Fruit fly (Drosophila melanogaster): ENCODE data around the gene CG12268.
A peak's percentile ranks its signal among the peaks of the same experiment; 100 is the strongest.

Gene CG12268

DNA sequence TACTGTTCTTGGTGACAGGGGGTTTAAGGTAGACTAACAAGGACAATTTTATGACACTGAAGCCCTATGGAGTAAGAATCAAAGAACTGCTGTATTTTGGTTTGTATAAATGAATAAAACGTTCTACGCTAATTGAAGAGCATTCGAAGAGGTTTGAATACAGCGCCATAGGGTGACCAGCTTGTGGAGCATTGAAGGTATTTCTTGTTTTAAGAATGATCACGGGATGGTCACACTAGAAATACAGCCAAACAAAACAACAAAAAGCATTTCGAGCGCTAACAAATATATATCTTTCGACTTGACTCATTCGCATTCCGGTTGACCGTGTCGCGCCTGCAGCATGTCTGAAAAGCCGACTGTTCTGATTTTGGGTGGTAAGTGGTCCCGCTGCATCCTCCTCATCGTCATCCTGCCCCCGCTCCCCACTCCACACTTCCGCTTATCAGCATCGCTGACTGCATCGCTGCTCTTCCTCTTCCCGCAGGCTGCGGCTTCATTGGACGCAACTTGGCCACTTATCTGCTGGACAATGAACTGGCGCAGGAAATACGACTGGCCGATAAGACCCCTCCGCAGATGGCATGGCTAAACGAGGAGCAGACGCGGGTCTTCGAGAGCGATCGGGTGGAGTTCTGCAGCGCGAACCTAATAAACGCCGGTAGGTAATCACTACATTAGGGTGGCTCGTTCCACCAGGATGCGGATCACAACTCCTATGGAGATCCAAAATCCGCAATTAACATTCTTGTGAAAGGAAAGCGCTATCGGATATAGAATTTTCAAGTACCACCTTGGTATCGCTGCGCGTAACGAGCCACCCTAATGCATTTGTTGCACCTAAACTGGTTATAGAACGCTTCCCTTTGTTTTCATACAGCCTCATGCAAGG, 14.3 kb downstream of the CG12268 start, which contains the start of gene CG5854 (continued):
- TF ChIP-seq psq (GFP tag; optimal IDR thresholded peaks at IDR 0.05) (peak; percentile 40), CG11504 (tag; optimal IDR thresholded peaks at IDR 0.05) (peak; percentile 82), esg (GFP tag; conservative IDR thresholded peaks at IDR 0.05) (peak; percentile 70), HmgZ (tag; optimal IDR thresholded peaks at IDR 0.05) (peak; percentile 52), Side (GFP tag; optimal IDR thresholded peaks at IDR 0.05) (peak; percentile 73), wek (GFP tag; optimal IDR thresholded peaks at IDR 0.05) (peak; percentile 42), CG17802 (tag; optimal IDR thresholded peaks at IDR 0.05) (peak; percentile 55), CG32767 (GFP tag; IDR thresholded peaks at IDR 0.05) (0 out of 2 replicates have a peak, but pooled peaks have one; percentile 42), slbo (GFP tag; IDR thresholded peaks at IDR 0.05) (peak; percentile 65), Med (GFP tag) (peak; percentile 96), gt (GFP tag; IDR thresholded peaks at IDR 0.05) (peak; percentile 41; the same call in 1 of the 2 replicates), Nf-YA (GFP tag; IDR thresholded peaks at IDR 0.05) (peak; percentile 72; the same call in 1 of the 2 replicates), CG7556 (GFP tag; optimal IDR thresholded peaks at IDR 0.05) (peak; percentile 73), kay (GFP tag; optimal IDR thresholded peaks at IDR 0.05) (no peak), hth (optimal IDR thresholded peaks at IDR 0.05) (no peak), tio (GFP tag; optimal IDR thresholded peaks at IDR 0.05) (no peak), CG12391 (tag; optimal IDR thresholded peaks at IDR 0.05) (peak; percentile 70), gro (GFP tag; optimal IDR thresholded peaks at IDR 0.05) (no peak), twi (tag; optimal IDR thresholded peaks at IDR 0.05) (peak; percentile 15), da (GFP tag; optimal IDR thresholded peaks at IDR 0.05) (peak; percentile 42), org-1 (GFP tag; optimal IDR thresholded peaks at IDR 0.05) (peak; percentile 73), eve (GFP tag; optimal IDR thresholded peaks at IDR 0.05) (no peak), Bteb2 (GFP tag; optimal IDR thresholded peaks at IDR 0.05) (peak; percentile 64), vnd (GFP tag; IDR thresholded peaks at IDR 0.05; ENCODE audit: partially characterized antibody) (no peak), pros (GFP tag; optimal IDR thresholded peaks at IDR 0.05) (no peak), Dek (tag; optimal IDR thresholded peaks at IDR 0.05) (peak; percentile 22), ap (GFP tag; IDR thresholded peaks at IDR 0.05) (peak; percentile 75), CG13894 (tag; optimal IDR thresholded peaks at IDR 0.05) (no peak), ftz-f1 (GFP tag; optimal IDR thresholded peaks at IDR 0.05) (no peak), Nf-YB (GFP tag; optimal IDR thresholded peaks at IDR 0.05) (peak; percentile 55), Optix (GFP tag; IDR thresholded peaks at IDR 0.05) (peak; percentile 67; the same call in 2 of the 3 replicates), croc (GFP tag; conservative IDR thresholded peaks at IDR 0.05) (peak; percentile 47; the same call in 2 of the 3 replicates), shn (GFP tag; optimal IDR thresholded peaks at IDR 0.05) (peak; percentile 38), Dfd (GFP tag; optimal IDR thresholded peaks at IDR 0.05) (no peak), CG12744 (GFP tag; optimal IDR thresholded peaks at IDR 0.05) (peak; percentile 27), otp (GFP tag; IDR thresholded peaks at IDR 0.05) (peak; percentile 89), unpg (GFP tag; optimal IDR thresholded peaks at IDR 0.05) (peak; percentile 87), tup (GFP tag; optimal IDR thresholded peaks at IDR 0.05) (peak; percentile 62), CG8924 (tag; optimal IDR thresholded peaks at IDR 0.05) (peak; percentile 73), ato (GFP tag; IDR thresholded peaks at IDR 0.05; ENCODE audit: partially characterized antibody) (no peak), Eip74EF (GFP tag; optimal IDR thresholded peaks at IDR 0.05) (peak in 1 of 2 experiments; percentile 53), CG15269 (tag; optimal IDR thresholded peaks at IDR 0.05) (peak; percentile 77), CG4328 (GFP tag; optimal IDR thresholded peaks at IDR 0.05) (no peak), CG9817 (tag; optimal IDR thresholded peaks at IDR 0.05) (peak; percentile 11), h (optimal IDR thresholded peaks at IDR 0.05) (no peak), dysf (GFP tag; IDR thresholded peaks at IDR 0.05) (peak; percentile 80), Camta (GFP tag; optimal IDR thresholded peaks at IDR 0.05) (peak; percentile 68), Myb (GFP tag; optimal IDR thresholded peaks at IDR 0.05) (peak; percentile 33), CG14050 (GFP tag; IDR thresholded peaks at IDR 0.05) (peak; percentile 35; the same call in 1 of the 3 replicates)

All from whole organism, embryonic.